Fruit fly (Drosophila melanogaster) whole organism, embryonic: ENCODE results near the gene CG32855.

Experiments used
- Ada2b ChIP-seq: fragments of 200-800 bp; sonication (Bioruptor generic); IDR thresholded peaks from 2 replicates; pipeline ENCODE4 v1.3.6; 2022; ENCODE audit warnings: missing biosample characterization, missing genetic modification characterization
- BEAF-32 ChIP-seq: fragments of 200-800 bp; sonication (Bioruptor generic); optimal IDR thresholded peaks from 3 replicates; lab custom pipeline; 2017; ENCODE audit warnings: missing biosample characterization, missing genetic modification characterization, mild to moderate bottlenecking, moderate library complexity, missing genetic modification reagents
- CG11093 ChIP-seq: fragments of 200-800 bp; sonication (Bioruptor generic); IDR thresholded peaks from 3 replicates; pipeline ENCODE4 v1.3.6; 2022; ENCODE audit warnings: missing biosample characterization, missing genetic modification characterization
- CG11456 ChIP-seq: fragments of 200-800 bp; sonication (Bioruptor generic); IDR thresholded peaks from 3 replicates; pipeline ENCODE4 v1.3.6; 2022; ENCODE audit warnings: missing biosample characterization, missing genetic modification characterization
- CG12236 ChIP-seq: fragments of 200-800 bp; sonication (Bioruptor generic); optimal IDR thresholded peaks from 2 replicates; lab custom pipeline; 2016; ENCODE audit warnings: missing biosample characterization, missing genetic modification characterization
- CG17359 ChIP-seq: fragments of 200-800 bp; sonication (Bioruptor generic); optimal IDR thresholded peaks from 3 replicates; lab custom pipeline; 2018; ENCODE audit warnings: missing biosample characterization, mild to moderate bottlenecking, missing genetic modification characterization, moderate library complexity
- CG18599 ChIP-seq: fragments of 200-800 bp; sonication (Bioruptor generic); optimal IDR thresholded peaks from 3 replicates; lab custom pipeline; 2017; ENCODE audit warnings: missing biosample characterization, missing genetic modification characterization, mild to moderate bottlenecking, moderate library complexity, missing genetic modification reagents
- CG18764 ChIP-seq: fragments of 200-800 bp; sonication (Bioruptor generic); optimal IDR thresholded peaks from 3 replicates; lab custom pipeline; 2016; ENCODE audit warnings: missing biosample characterization, missing genetic modification characterization
- CG2889 ChIP-seq: fragments of 200-800 bp; sonication (Bioruptor generic); IDR thresholded peaks from 3 replicates; pipeline ENCODE4 v1.3.6; 2022; ENCODE audit warnings: missing biosample characterization, missing genetic modification characterization
- CG32532 ChIP-seq: fragments of 200-800 bp; sonication (Bioruptor generic); IDR thresholded peaks from 2 replicates; pipeline ENCODE4 v1.3.6; 2022; ENCODE audit warnings: missing biosample characterization, missing genetic modification characterization
- CG32772 ChIP-seq: fragments of 200-800 bp; sonication (Bioruptor generic); IDR thresholded peaks from 2 replicates; pipeline ENCODE4 v1.3.6; 2022; ENCODE audit warnings: missing biosample characterization, missing genetic modification characterization
- CG33213 ChIP-seq: fragments of 200-800 bp; sonication (Bioruptor generic); optimal IDR thresholded peaks from 3 replicates; lab custom pipeline; 2016; ENCODE audit warnings: missing biosample characterization, missing genetic modification characterization
- CG33557 ChIP-seq: fragments of 200-800 bp; sonication (Bioruptor generic); optimal IDR thresholded peaks from 2 replicates; lab custom pipeline; 2019; ENCODE audit warnings: missing biosample characterization, mild to moderate bottlenecking, missing genetic modification characterization, moderate library complexity
- CG34224 ChIP-seq: fragments of 200-800 bp; sonication (Bioruptor generic); IDR thresholded peaks from 3 replicates; pipeline ENCODE4 v1.3.6; 2022; ENCODE audit warnings: missing biosample characterization, missing genetic modification characterization; ENCODE audit not compliant: partially characterized antibody
- CG3995 ChIP-seq: fragments of 200-800 bp; sonication (Bioruptor generic); optimal IDR thresholded peaks from 3 replicates; lab custom pipeline; 2016; ENCODE audit warnings: missing biosample characterization, missing genetic modification characterization
- CG4730 ChIP-seq: fragments of 200-800 bp; sonication (Bioruptor generic); IDR thresholded peaks from 2 replicates; pipeline ENCODE4 v1.3.6; 2022; ENCODE audit warnings: missing biosample characterization, missing genetic modification characterization
- CG6175 ChIP-seq: fragments of 200-800 bp; sonication (Bioruptor generic); IDR thresholded peaks from 3 replicates; pipeline ENCODE4 v1.3.6; 2022; ENCODE audit warnings: missing biosample characterization, missing genetic modification characterization
- CG6654 ChIP-seq: fragments of 200-800 bp; sonication (Bioruptor generic); optimal IDR thresholded peaks from 2 replicates; lab custom pipeline; 2017; ENCODE audit warnings: missing biosample characterization, mild to moderate bottlenecking, missing genetic modification characterization
- CG6813 ChIP-seq: fragments of 200-800 bp; sonication (Bioruptor generic); optimal IDR thresholded peaks from 2 replicates; lab custom pipeline; 2017; ENCODE audit warnings: missing biosample characterization, missing genetic modification characterization, mild to moderate bottlenecking, moderate library complexity, missing genetic modification reagents
- CG7963 ChIP-seq: fragments of 200-800 bp; sonication (Bioruptor generic); IDR thresholded peaks from 3 replicates; pipeline ENCODE4 v1.3.6; 2022; ENCODE audit warnings: missing biosample characterization, missing genetic modification characterization; ENCODE audit not compliant: partially characterized antibody
- CG8944 ChIP-seq: fragments of 200-800 bp; sonication (Bioruptor generic); optimal IDR thresholded peaks from 3 replicates; lab custom pipeline; 2016; ENCODE audit warnings: missing biosample characterization, missing genetic modification characterization
- E2f1 ChIP-seq: fragments of 200-800 bp; sonication (Bioruptor generic); IDR thresholded peaks from 2 replicates; pipeline ENCODE4 v1.3.6; 2022; ENCODE audit warnings: missing biosample characterization, missing genetic modification characterization
- Gug ChIP-seq: fragments of 200-800 bp; sonication (Bioruptor generic); IDR thresholded peaks from 4 replicates; pipeline ENCODE4 v1.3.6; 2022; ENCODE audit warnings: missing biosample characterization, missing genetic modification characterization
- HmgZ ChIP-seq: fragments of 200-800 bp; sonication (Bioruptor generic); optimal IDR thresholded peaks from 2 replicates; lab custom pipeline; 2018; ENCODE audit warnings: missing biosample characterization, mild to moderate bottlenecking, missing genetic modification characterization
- Mrtf ChIP-seq: fragments of 200-800 bp; sonication (Bioruptor generic); IDR thresholded peaks from 3 replicates; pipeline ENCODE4 v1.3.6; 2022; ENCODE audit warnings: missing biosample characterization, missing genetic modification characterization
- Neu2 ChIP-seq: fragments of 200-800 bp; sonication (Bioruptor generic); optimal IDR thresholded peaks from 3 replicates; lab custom pipeline; 2016; ENCODE audit warnings: missing biosample characterization, missing genetic modification characterization, borderline replicate concordance
- Rx ChIP-seq: fragments of 200-800 bp; sonication (Bioruptor generic); IDR thresholded peaks from 2 replicates; pipeline ENCODE4 v1.3.6; 2022; ENCODE audit warnings: missing biosample characterization, missing genetic modification characterization
- Sry-δ ChIP-seq: fragments of 200-800 bp; sonication (Bioruptor generic); optimal IDR thresholded peaks from 2 replicates; lab custom pipeline; 2016; ENCODE audit warnings: missing biosample characterization, missing genetic modification characterization
- Ssrp ChIP-seq: fragments of 200-800 bp; sonication (Bioruptor generic); optimal IDR thresholded peaks from 2 replicates; lab custom pipeline; 2018; ENCODE audit warnings: missing biosample characterization, mild to moderate bottlenecking, missing genetic modification characterization, moderate library complexity
- ara ChIP-seq: fragments of 200-800 bp; sonication (Bioruptor generic); IDR thresholded peaks from 2 replicates; pipeline ENCODE4 v1.3.6; 2022; ENCODE audit warnings: missing biosample characterization, missing genetic modification characterization
- ato ChIP-seq: fragments of 200-800 bp; sonication (Bioruptor generic); IDR thresholded peaks from 2 replicates; pipeline ENCODE4 v1.3.6; 2022; ENCODE audit warnings: missing biosample characterization, missing genetic modification characterization; ENCODE audit not compliant: partially characterized antibody
- cato ChIP-seq: fragments of 200-800 bp; sonication (Bioruptor generic); optimal IDR thresholded peaks from 2 replicates; lab custom pipeline; 2016; ENCODE audit warnings: missing biosample characterization, missing genetic modification characterization, borderline replicate concordance
- chn ChIP-seq: fragments of 200-800 bp; sonication (Bioruptor generic); optimal IDR thresholded peaks from 2 replicates; lab custom pipeline; 2016; ENCODE audit warnings: missing biosample characterization, missing genetic modification characterization
- disco-r ChIP-seq: fragments of 200-800 bp; sonication (Bioruptor generic); optimal IDR thresholded peaks from 2 replicates; lab custom pipeline; 2016; ENCODE audit warnings: missing biosample characterization, missing genetic modification characterization
- esg ChIP-seq: fragments of 200-800 bp; sonication (Bioruptor generic); conservative IDR thresholded peaks from 2 replicates; pipeline ENCODE4 v1.3.6; 2022; ENCODE audit warnings: missing biosample characterization, missing genetic modification characterization
- fu2 ChIP-seq: fragments of 200-800 bp; sonication (Bioruptor generic); optimal IDR thresholded peaks from 2 replicates; lab custom pipeline; 2016; ENCODE audit warnings: missing biosample characterization, missing genetic modification characterization
- gcm2 ChIP-seq: fragments of 200-800 bp; sonication (Bioruptor generic); optimal IDR thresholded peaks from 2 replicates; lab custom pipeline; 2016; ENCODE audit warnings: missing biosample characterization, missing genetic modification characterization
- gsb-n ChIP-seq: fragments of 200-800 bp; sonication (Bioruptor generic); optimal IDR thresholded peaks from 3 replicates; lab custom pipeline; 2018; ENCODE audit warnings: missing biosample characterization, mild to moderate bottlenecking, missing genetic modification characterization
- hbn ChIP-seq: fragments of 200-800 bp; sonication (Bioruptor generic); IDR thresholded peaks from 2 replicates; pipeline ENCODE4 v1.3.6; 2022; ENCODE audit warnings: missing biosample characterization, missing genetic modification characterization; ENCODE audit not compliant: partially characterized antibody
- ind ChIP-seq: fragments of 200-800 bp; sonication (Bioruptor generic); optimal IDR thresholded peaks from 3 replicates; lab custom pipeline; 2016; ENCODE audit warnings: missing biosample characterization, missing genetic modification characterization
- lola ChIP-seq, 3 experiments: fragments of >200 bp in 2 of 3; fragments of 200-800 bp in 1 of 3; sonication (Bioruptor generic) in 1 of 3; optimal IDR thresholded peaks; 2 replicates each; lab custom pipeline; 2017 to 2019; ENCODE audit warnings: missing biosample characterization in 3 of 3, missing genetic modification characterization in 3 of 3, mild to moderate bottlenecking in 1 of 3, moderate library complexity in 1 of 3
- nom ChIP-seq: fragments of 200-800 bp; sonication (Bioruptor generic); optimal IDR thresholded peaks from 2 replicates; lab custom pipeline; 2017; ENCODE audit warnings: missing biosample characterization, missing genetic modification characterization, mild to moderate bottlenecking, moderate library complexity, missing genetic modification reagents
- odd ChIP-seq: fragments of 200-800 bp; sonication (Bioruptor generic); optimal IDR thresholded peaks from 2 replicates; lab custom pipeline; 2017; ENCODE audit warnings: missing biosample characterization, mild to moderate bottlenecking, missing genetic modification characterization
- p53 ChIP-seq: fragments of 200-800 bp; sonication (Bioruptor generic); optimal IDR thresholded peaks from 2 replicates; lab custom pipeline; 2016; ENCODE audit warnings: missing biosample characterization, missing genetic modification characterization
- schlank ChIP-seq: fragments of 200-800 bp; sonication (Bioruptor generic); optimal IDR thresholded peaks from 2 replicates; lab custom pipeline; 2018; ENCODE audit warnings: missing biosample characterization, mild to moderate bottlenecking, missing genetic modification characterization
- tgo ChIP-seq: fragments of 200-800 bp; sonication (Bioruptor generic); IDR thresholded peaks from 3 replicates; pipeline ENCODE4 v1.3.6; 2022; ENCODE audit warnings: missing biosample characterization, missing genetic modification characterization
- tna ChIP-seq: fragments of 200-800 bp; sonication (Bioruptor generic); IDR thresholded peaks from 2 replicates; pipeline ENCODE4 v1.3.6; 2022; ENCODE audit warnings: missing biosample characterization, missing genetic modification characterization; ENCODE audit not compliant: partially characterized antibody
- trh ChIP-seq: fragments of 200-800 bp; sonication (Bioruptor generic); optimal IDR thresholded peaks from 2 replicates; lab custom pipeline; 2016; ENCODE audit warnings: missing biosample characterization, missing genetic modification characterization
- z ChIP-seq: fragments of 200-800 bp; sonication (Bioruptor generic); IDR thresholded peaks from 3 replicates; pipeline ENCODE4 v1.3.6; 2022; ENCODE audit warnings: missing biosample characterization, missing genetic modification characterization
- zfh1 ChIP-seq: fragments of 200-800 bp; sonication (Bioruptor generic); IDR thresholded peaks from 3 replicates; pipeline ENCODE4 v1.3.6; 2022; ENCODE audit warnings: missing biosample characterization, missing genetic modification characterization

Gene CG32855

DNA sequence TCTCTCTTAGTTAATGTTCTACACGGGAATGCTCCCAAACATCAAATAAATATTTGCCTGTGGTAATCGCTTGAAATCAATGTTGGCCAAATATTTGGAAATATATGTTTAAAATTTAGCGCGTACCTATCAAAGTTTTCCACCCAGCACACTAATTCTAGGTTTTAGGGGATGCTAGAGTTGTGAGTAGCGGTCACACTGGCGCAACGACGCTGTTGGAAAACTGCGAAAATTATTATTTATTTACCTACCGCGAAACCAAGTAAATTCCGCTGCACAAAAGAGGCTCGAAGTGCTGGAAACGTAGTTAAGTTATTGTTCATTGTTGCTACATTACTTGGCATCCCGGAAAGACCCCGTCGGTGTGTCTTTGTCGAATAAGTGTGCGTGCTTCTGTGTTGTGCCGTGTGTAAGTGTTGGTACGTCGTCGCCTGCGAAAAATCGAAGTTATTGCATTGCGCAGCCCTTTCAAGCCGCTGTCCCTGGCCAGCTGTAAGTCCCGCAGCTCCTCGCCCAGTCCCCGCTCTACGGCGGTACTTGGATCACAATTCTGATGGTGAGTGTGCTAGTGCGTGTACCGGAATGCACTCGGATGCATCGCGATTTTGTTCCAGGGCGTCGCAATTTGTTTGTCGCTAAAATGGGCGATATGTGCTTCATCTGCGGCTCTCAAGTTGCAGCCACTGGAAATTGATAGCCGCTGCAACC, 30.0 kb downstream of the CG32855 start, which contains the start of gene msps (continued):
- TF ChIP-seq ara (GFP tag; lab: Robert Waterston, UW), result no peak
- no peak for TF ChIP-seq schlank (tag; lab: Kevin White, UChicago)
- no peak for TF ChIP-seq CG11456 (GFP tag; lab: Robert Waterston, UW)
- TF ChIP-seq disco-r (GFP tag; lab: Kevin White, UChicago), result no peak
- no peak for TF ChIP-seq gcm2
- TF ChIP-seq CG12236 (GFP tag; lab: Kevin White, UChicago), result no peak
- TF ChIP-seq CG32532 (GFP tag; lab: Robert Waterston, UW), result no peak
- no peak; the same call in 1 of the 2 replicates for TF ChIP-seq tna (GFP tag; lab: Robert Waterston, UW)
- no peak for TF ChIP-seq Ssrp
- TF ChIP-seq BEAF-32, result peak; percentile 43
- TF ChIP-seq cato (GFP tag; lab: Kevin White, UChicago), result no peak
- no peak for TF ChIP-seq CG33213
- no peak for TF ChIP-seq ind (GFP tag; lab: Kevin White, UChicago)
- no peak for TF ChIP-seq CG6813 (GFP tag; lab: Kevin White, UChicago)
- TF ChIP-seq esg (GFP tag; lab: Robert Waterston, UW), result no peak
- TF ChIP-seq hbn (GFP tag; lab: Robert Waterston, UW), result 0 out of 2 replicates have a peak, but pooled peaks have one; percentile 10
- no peak for TF ChIP-seq CG11093 (GFP tag; lab: Robert Waterston, UW)
- no peak for TF ChIP-seq CG18764 (GFP tag; lab: Kevin White, UChicago)
- TF ChIP-seq fu2 (GFP tag; lab: Kevin White, UChicago), result no peak
- no peak for TF ChIP-seq E2f1 (GFP tag; lab: Robert Waterston, UW)
- no peak for TF ChIP-seq CG18599 (GFP tag; lab: Kevin White, UChicago)
- TF ChIP-seq Sry-δ (GFP tag; lab: Kevin White, UChicago), result peak; percentile 50
- no peak for TF ChIP-seq CG4730 (GFP tag; lab: Robert Waterston, UW)
- TF ChIP-seq lola (GFP tag; optimal IDR thresholded peaks at IDR 0.05; lab: Kevin White, UChicago), result no peak
- TF ChIP-seq CG3995 (GFP tag; lab: Kevin White, UChicago), result peak; percentile 37
- TF ChIP-seq z (GFP tag; lab: Robert Waterston, UW), result no peak
- no peak for TF ChIP-seq CG17359
- no peak for TF ChIP-seq Gug (GFP tag; lab: Robert Waterston, UW)
- no peak for TF ChIP-seq CG32772 (GFP tag; lab: Robert Waterston, UW)
- TF ChIP-seq trh, result no peak
- peak; percentile 64 for TF ChIP-seq HmgZ
- no peak for TF ChIP-seq CG8944 (GFP tag; lab: Kevin White, UChicago)
- TF ChIP-seq Ada2b (GFP tag; lab: Robert Waterston, UW), result no peak
- TF ChIP-seq odd (GFP tag; lab: Kevin White, UChicago), result no peak
- TF ChIP-seq CG7963 (GFP tag; lab: Robert Waterston, UW), result peak; percentile 89
- no peak for TF ChIP-seq p53 (GFP tag; lab: Kevin White, UChicago)
- TF ChIP-seq CG6175, result no peak
- no peak for TF ChIP-seq nom (GFP tag; lab: Kevin White, UChicago)
- TF ChIP-seq tgo (GFP tag; lab: Robert Waterston, UW), result no peak
- TF ChIP-seq gsb-n (tag; lab: Kevin White, UChicago), result no peak
- TF ChIP-seq CG33557 (GFP tag; lab: Kevin White, UChicago), result no peak
- no peak for TF ChIP-seq Rx
- TF ChIP-seq chn (GFP tag; lab: Kevin White, UChicago), result no peak
- no peak for TF ChIP-seq zfh1 (GFP tag; lab: Robert Waterston, UW)
- TF ChIP-seq CG6654, result no peak
- peak; percentile 65; the same call in 1 of the 2 replicates for TF ChIP-seq ato (GFP tag; lab: Robert Waterston, UW)
- no peak for TF ChIP-seq Mrtf (GFP tag; lab: Robert Waterston, UW)
- TF ChIP-seq Neu2 (GFP tag; lab: Kevin White, UChicago), result no peak
- TF ChIP-seq CG34224, result no peak; the same call in 2 of the 3 replicates
- TF ChIP-seq CG2889 (GFP tag; lab: Robert Waterston, UW), result no peak
